Fruit fly (Drosophila melanogaster) whole organism, wandering third instar larva: ENCODE measurements around the gene Ran-like.

Experiments
- Abd-B ChIP-seq: fragments of >200 bp; optimal IDR thresholded peaks from 2 replicates; lab custom pipeline; 2017; ENCODE audit warnings: missing biosample characterization, missing genetic modification characterization
- Dfd ChIP-seq: fragments of >200 bp; optimal IDR thresholded peaks from 2 replicates; lab custom pipeline; 2017; ENCODE audit warnings: missing biosample characterization, missing genetic modification characterization
- Dif ChIP-seq: fragments of 200-275, 200-300 bp; sonication (Bioruptor generic); optimal IDR thresholded peaks from 2 replicates; lab custom pipeline; 2018; ENCODE audit warnings: missing biosample characterization, missing genetic modification characterization; ENCODE audit not compliant: partially characterized antibody
- GATAd ChIP-seq: sonication (Bioruptor generic); optimal IDR thresholded peaks from 2 replicates; lab custom pipeline; 2016; ENCODE audit warnings: missing biosample characterization, missing genetic modification characterization
- HLH106 ChIP-seq: fragments of 200-800 bp; optimal IDR thresholded peaks from 3 replicates; lab custom pipeline; 2019; ENCODE audit warnings: missing biosample characterization, mild to moderate bottlenecking, missing genetic modification characterization, moderate library complexity
- Hnf4 ChIP-seq: fragments of 200-800 bp; sonication (Bioruptor generic); optimal IDR thresholded peaks from 2 replicates; lab custom pipeline; 2016; ENCODE audit warnings: missing biosample characterization, mild to moderate bottlenecking, missing genetic modification characterization
- Hr78 ChIP-seq: fragments of >200 bp; optimal IDR thresholded peaks from 2 replicates; lab custom pipeline; 2017; ENCODE audit warnings: missing biosample characterization, missing genetic modification characterization
- Hr83 ChIP-seq: fragments of 200-300 bp; sonication (Bioruptor generic); optimal IDR thresholded peaks from 2 replicates; lab custom pipeline; 2016; ENCODE audit warnings: missing biosample characterization, mild to moderate bottlenecking, missing genetic modification characterization, moderate library complexity; ENCODE audit not compliant: poor library complexity, severe bottlenecking
- Mio ChIP-seq: sonication (Bioruptor generic); optimal IDR thresholded peaks from 2 replicates; lab custom pipeline; 2016; ENCODE audit warnings: missing biosample characterization, missing genetic modification characterization
- Myc ChIP-seq: fragments of >200 bp; optimal IDR thresholded peaks from 2 replicates; lab custom pipeline; 2017
- N ChIP-seq: fragments of >200 bp; optimal IDR thresholded peaks from 2 replicates; lab custom pipeline; 2018; ENCODE audit warnings: missing biosample characterization, missing external identifiers, missing genetic modification characterization
- OdsH ChIP-seq: fragments of 200-800 bp; sonication (Bioruptor generic); optimal IDR thresholded peaks from 2 replicates; lab custom pipeline; 2016; ENCODE audit warnings: missing biosample characterization, mild to moderate bottlenecking, missing genetic modification characterization
- Rel ChIP-seq, 2 experiments: fragments of 200-800 bp; sonication (Bioruptor generic) in 1 of 2; optimal IDR thresholded peaks; 2 replicates in 1 of 2; 3 replicates in 1 of 2; lab custom pipeline; 2016 to 2019; ENCODE audit warnings: mild to moderate bottlenecking in 2 of 2, missing biosample characterization in 2 of 2, missing genetic modification characterization in 2 of 2, moderate library complexity in 1 of 2
- Sp1 ChIP-seq: fragments of 200-800 bp; sonication (Bioruptor generic); optimal IDR thresholded peaks from 3 replicates; lab custom pipeline; 2019; ENCODE audit warnings: missing biosample characterization, mild to moderate bottlenecking, missing genetic modification characterization, moderate library complexity
- Vsx2 ChIP-seq: fragments of 200-300, 225-300 bp; sonication (Bioruptor generic); optimal IDR thresholded peaks from 2 replicates; lab custom pipeline; 2018; ENCODE audit warnings: missing biosample characterization, missing genetic modification characterization; ENCODE audit not compliant: partially characterized antibody
- br ChIP-seq: fragments of 200-800 bp; sonication (Bioruptor generic); optimal IDR thresholded peaks from 2 replicates; lab custom pipeline; 2016; ENCODE audit warnings: missing biosample characterization, missing genetic modification characterization
- brk ChIP-seq: fragments of 200-800 bp; sonication (Bioruptor generic); optimal IDR thresholded peaks from 2 replicates; lab custom pipeline; 2016; ENCODE audit warnings: missing biosample characterization, mild to moderate bottlenecking, missing genetic modification characterization
- dl ChIP-seq, 2 experiments: fragments of 175-275, 200-275 bp in 1 of 2; fragments of 200-275 bp in 1 of 2; sonication (Bioruptor generic); optimal IDR thresholded peaks; lab custom pipeline; 2018; ENCODE audit warnings: mild to moderate bottlenecking in 2 of 2, missing biosample characterization in 2 of 2, missing genetic modification characterization in 2 of 2, moderate library complexity in 2 of 2; ENCODE audit not compliant: partially characterized antibody in 2 of 2, insufficient read depth in 1 of 2
- dmrt93B ChIP-seq: fragments of 200-800 bp; sonication (Bioruptor generic); optimal IDR thresholded peaks from 2 replicates; lab custom pipeline; 2018; ENCODE audit warnings: missing biosample characterization, mild to moderate bottlenecking, missing genetic modification characterization
- dsf ChIP-seq: sonication (Bioruptor generic); optimal IDR thresholded peaks from 2 replicates; lab custom pipeline; 2016; ENCODE audit warnings: missing biosample characterization, missing genetic modification characterization, borderline replicate concordance
- foxo ChIP-seq, 2 experiments: fragments of 200-800 bp; sonication (Bioruptor generic); optimal IDR thresholded peaks; 2 replicates in 1 of 2; 3 replicates in 1 of 2; lab custom pipeline; 2016 to 2017; ENCODE audit warnings: missing biosample characterization in 2 of 2, missing genetic modification characterization in 2 of 2
- fru ChIP-seq: fragments of 200-800 bp; sonication (Bioruptor generic); optimal IDR thresholded peaks from 3 replicates; lab custom pipeline; 2016; ENCODE audit warnings: missing biosample characterization, mild to moderate bottlenecking, missing genetic modification characterization
- h ChIP-seq: fragments of 200-800 bp; sonication (Bioruptor generic); optimal IDR thresholded peaks from 3 replicates; lab custom pipeline; 2016; ENCODE audit warnings: missing biosample characterization, mild to moderate bottlenecking, missing genetic modification characterization
- lola ChIP-seq: fragments of >200 bp; optimal IDR thresholded peaks from 2 replicates; lab custom pipeline; 2017; ENCODE audit warnings: missing biosample characterization, missing genetic modification characterization
- pan ChIP-seq: fragments of >200 bp; optimal IDR thresholded peaks from 2 replicates; lab custom pipeline; 2017
- psq ChIP-seq: fragments of 200-800 bp; sonication (Bioruptor generic); optimal IDR thresholded peaks from 3 replicates; lab custom pipeline; 2017; ENCODE audit warnings: missing biosample characterization, mild to moderate bottlenecking, missing genetic modification characterization, moderate library complexity
- rgr ChIP-seq: fragments of 200-800 bp; sonication (Bioruptor generic); optimal IDR thresholded peaks from 3 replicates; lab custom pipeline; 2016; ENCODE audit warnings: missing biosample characterization, mild to moderate bottlenecking, missing genetic modification characterization
- sage ChIP-seq: fragments of 200-800 bp; sonication (Bioruptor generic); optimal IDR thresholded peaks from 2 replicates; lab custom pipeline; 2016; ENCODE audit warnings: missing biosample characterization, mild to moderate bottlenecking, missing genetic modification characterization
- sv ChIP-seq: fragments of 200-800 bp; sonication (Bioruptor generic); optimal IDR thresholded peaks from 3 replicates; lab custom pipeline; 2016; ENCODE audit warnings: missing biosample characterization, missing genetic modification characterization
- tai ChIP-seq: sonication (Bioruptor generic); optimal IDR thresholded peaks from 2 replicates; lab custom pipeline; 2016; ENCODE audit warnings: missing biosample characterization, missing genetic modification characterization
- usp ChIP-seq: fragments of >200 bp; optimal IDR thresholded peaks from 2 replicates; lab custom pipeline; 2017; ENCODE audit warnings: missing biosample characterization, missing genetic modification characterization

Gene Ran-like

dm6 chr3L:15494599-15495271 lies 9.5 kb upstream of the Ran-like start:
- no peak for TF ChIP-seq dl (GFP tag; optimal IDR thresholded peaks at IDR 0.05; lab: Kevin White, UChicago; ENCODE audit: insufficient read depth in 1 of 2, partially characterized antibody in 2 of 2)
- no peak for TF ChIP-seq GATAd (GFP tag; lab: Kevin White, UChicago)
- no peak for TF ChIP-seq fru
- no peak for TF ChIP-seq psq (GFP tag; lab: Kevin White, UChicago)
- TF ChIP-seq pan (lab: Kevin White, UChicago), result no peak
- TF ChIP-seq Dfd, result no peak
- TF ChIP-seq h (GFP tag; lab: Kevin White, UChicago), result no peak
- TF ChIP-seq dsf (GFP tag; lab: Kevin White, UChicago), result no peak
- no peak for TF ChIP-seq brk (GFP tag; lab: Kevin White, UChicago)
- TF ChIP-seq dmrt93B (GFP tag; lab: Kevin White, UChicago), result no peak
- TF ChIP-seq Myc (lab: Kevin White, UChicago), result no peak
- TF ChIP-seq lola (GFP tag; lab: Kevin White, UChicago), result no peak
- TF ChIP-seq HLH106 (tag; lab: Kevin White, UChicago), result no peak
- no peak for TF ChIP-seq Sp1
- TF ChIP-seq N, result no peak
- no peak for TF ChIP-seq tai (GFP tag; lab: Kevin White, UChicago)
- TF ChIP-seq usp (GFP tag; lab: Kevin White, UChicago), result no peak
- TF ChIP-seq Hr78, result no peak
- TF ChIP-seq br (GFP tag; lab: Kevin White, UChicago), result no peak
- no peak for TF ChIP-seq foxo (GFP tag; optimal IDR thresholded peaks at IDR 0.05; lab: Kevin White, UChicago)

DNA sequence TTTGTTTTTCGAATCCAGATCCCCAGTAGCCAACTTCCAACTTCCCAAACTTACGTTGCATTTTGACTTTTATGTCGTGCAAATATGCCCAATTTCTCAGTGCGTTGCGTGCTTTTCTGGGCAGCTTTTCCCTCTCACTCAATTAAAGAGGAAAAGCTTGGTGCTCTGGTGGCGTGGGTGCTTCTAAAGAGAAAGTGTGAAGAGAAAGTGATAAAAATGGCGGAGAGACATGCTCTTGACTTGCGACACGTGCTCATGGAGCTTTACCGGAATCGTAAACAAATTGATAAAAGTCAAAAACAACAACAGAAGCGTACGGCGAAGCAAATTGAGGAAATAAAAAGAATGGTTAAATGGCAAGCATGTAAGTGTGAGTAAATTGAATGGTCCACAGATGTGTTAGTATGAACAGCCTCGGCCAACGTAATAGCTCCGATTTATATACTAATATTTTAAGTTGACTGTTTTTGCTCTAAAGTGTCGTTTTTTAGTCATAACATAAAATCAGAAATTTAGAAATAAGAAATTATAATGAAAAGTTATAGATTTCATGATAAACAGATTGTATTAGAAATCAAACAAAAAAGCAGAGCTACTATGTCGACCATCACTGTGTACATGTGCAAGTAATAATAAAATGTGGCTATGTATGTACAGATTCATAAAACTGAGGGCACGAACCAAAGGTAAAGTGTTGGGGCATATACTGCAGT lies 8.8 kb upstream of the Ran-like start:
- peak in 1 of 2 experiments; percentile 30 for TF ChIP-seq dl (GFP tag; optimal IDR thresholded peaks at IDR 0.05; lab: Kevin White, UChicago; ENCODE audit: insufficient read depth in 1 of 2, partially characterized antibody in 2 of 2)
- TF ChIP-seq rgr, result no peak
- TF ChIP-seq OdsH (GFP tag; lab: Kevin White, UChicago), result no peak
- TF ChIP-seq Dif, result peak; percentile 56
- TF ChIP-seq Dfd, result no peak
- TF ChIP-seq Vsx2 (GFP tag; lab: Kevin White, UChicago), result peak; percentile 80
- no peak for TF ChIP-seq sage (GFP tag; lab: Kevin White, UChicago)
- no peak for TF ChIP-seq Rel (GFP tag; optimal IDR thresholded peaks at IDR 0.05; lab: Kevin White, UChicago)
- no peak for TF ChIP-seq Rel (tag; optimal IDR thresholded peaks at IDR 0.05; lab: Kevin White, UChicago)
- TF ChIP-seq, all 38 proteins: peak for 3

DNA sequence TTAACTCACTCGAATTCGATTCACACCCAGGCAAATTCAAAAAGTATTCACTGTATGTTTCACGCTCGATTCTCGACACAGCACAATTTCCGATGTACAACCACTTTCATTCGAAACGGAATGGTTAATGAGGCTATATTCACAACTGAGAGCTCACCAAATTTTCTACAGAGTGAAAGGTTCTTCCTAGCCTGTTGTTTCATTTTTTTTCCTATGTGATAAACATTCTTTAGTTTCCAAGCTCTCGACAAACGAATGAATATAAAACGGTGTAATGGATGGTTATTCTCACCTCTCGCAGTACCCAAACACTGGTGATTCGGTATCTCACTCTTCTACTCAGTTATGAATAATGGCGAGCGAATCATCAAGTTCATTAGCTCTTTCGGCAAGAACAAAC lies 11.2 kb downstream of the Ran-like start, which contains the start of gene cocoon:
TSS of gene cocoon (minus strand) at position 101 of the 400 bp plus-strand sequence.
- TF ChIP-seq Hr78 (no peak), dsf (GFP tag; lab: Kevin White, UChicago) (no peak), OdsH (GFP tag; lab: Kevin White, UChicago) (no peak), N (no peak), brk (GFP tag; lab: Kevin White, UChicago) (no peak), pan (lab: Kevin White, UChicago) (no peak), Hr83 (GFP tag; lab: Kevin White, UChicago) (no peak), fru (no peak), Vsx2 (GFP tag; lab: Kevin White, UChicago) (no peak), Mio (GFP tag; lab: Kevin White, UChicago) (no peak), tai (GFP tag; lab: Kevin White, UChicago) (no peak), rgr (no peak), Abd-B (GFP tag; lab: Kevin White, UChicago) (no peak), lola (GFP tag; lab: Kevin White, UChicago) (no peak), Hnf4 (GFP tag; lab: Kevin White, UChicago) (no peak), sv (no peak)
